Fruit fly (Drosophila melanogaster) whole organism, embryonic: ENCODE data around the gene dock.

Experiments
- ATbp ChIP-seq: fragments of 200-800 bp; sonication (Bioruptor generic); optimal IDR thresholded peaks from 2 replicates; lab custom pipeline; 2017; ENCODE audit warnings: missing biosample characterization, mild to moderate bottlenecking, missing genetic modification characterization, missing genetic modification reagents
- Bteb2 ChIP-seq: fragments of 200-800 bp; sonication (Bioruptor generic); optimal IDR thresholded peaks from 2 replicates; lab custom pipeline; 2016; ENCODE audit warnings: missing biosample characterization, missing genetic modification characterization
- C15 ChIP-seq: fragments of 200-800 bp; sonication (Bioruptor generic); IDR thresholded peaks from 3 replicates; pipeline ENCODE4 v1.3.6; 2022; ENCODE audit warnings: missing biosample characterization, missing genetic modification characterization
- CG11247 ChIP-seq: fragments of 200-800 bp; sonication (Bioruptor generic); IDR thresholded peaks from 2 replicates; pipeline ENCODE4 v1.3.6; 2022; ENCODE audit warnings: missing biosample characterization, missing genetic modification characterization
- CG11398 ChIP-seq: fragments of 200-800 bp; sonication (Bioruptor generic); optimal IDR thresholded peaks from 2 replicates; lab custom pipeline; 2016; ENCODE audit warnings: missing biosample characterization, missing genetic modification characterization
- CG14965 ChIP-seq: fragments of 200-800 bp; sonication (Bioruptor generic); optimal IDR thresholded peaks from 2 replicates; lab custom pipeline; 2016; ENCODE audit warnings: missing biosample characterization, missing genetic modification characterization, borderline replicate concordance
- CG17612 ChIP-seq: fragments of 200-800 bp; sonication (Bioruptor generic); IDR thresholded peaks from 2 replicates; pipeline ENCODE4 v1.3.6; 2022; ENCODE audit warnings: missing biosample characterization, missing genetic modification characterization
- CG17829 ChIP-seq: fragments of 200-800 bp; optimal IDR thresholded peaks from 2 replicates; lab custom pipeline; 2019; ENCODE audit warnings: missing biosample characterization, mild to moderate bottlenecking, missing genetic modification characterization, moderate library complexity
- CG2678 ChIP-seq: fragments of 200-800 bp; sonication (Bioruptor generic); optimal IDR thresholded peaks from 3 replicates; lab custom pipeline; 2019; ENCODE audit warnings: missing biosample characterization, mild to moderate bottlenecking, missing genetic modification characterization, moderate library complexity
- CG30431 ChIP-seq: fragments of 200-800 bp; sonication (Bioruptor generic); optimal IDR thresholded peaks from 2 replicates; lab custom pipeline; 2017; ENCODE audit warnings: missing biosample characterization, missing genetic modification characterization
- CG32532 ChIP-seq: fragments of 200-800 bp; sonication (Bioruptor generic); IDR thresholded peaks from 2 replicates; pipeline ENCODE4 v1.3.6; 2022; ENCODE audit warnings: missing biosample characterization, missing genetic modification characterization
- CG3407 ChIP-seq: fragments of 200-800 bp; sonication (Bioruptor generic); optimal IDR thresholded peaks from 2 replicates; lab custom pipeline; 2018; ENCODE audit warnings: missing biosample characterization, mild to moderate bottlenecking, missing genetic modification characterization
- CG5180 ChIP-seq: fragments of 200-800 bp; sonication (Bioruptor generic); optimal IDR thresholded peaks from 3 replicates; lab custom pipeline; 2017; ENCODE audit warnings: missing biosample characterization, missing genetic modification characterization, mild to moderate bottlenecking, moderate library complexity, missing genetic modification reagents
- CG6854 ChIP-seq: fragments of 200-800 bp; sonication (Bioruptor generic); optimal IDR thresholded peaks from 3 replicates; lab custom pipeline; 2017; ENCODE audit warnings: missing biosample characterization, mild to moderate bottlenecking, missing genetic modification characterization
- CG7556 ChIP-seq: fragments of 200-800 bp; sonication (Bioruptor generic); optimal IDR thresholded peaks from 2 replicates; lab custom pipeline; 2017; ENCODE audit warnings: missing biosample characterization, mild to moderate bottlenecking, missing genetic modification characterization
- CG8290 ChIP-seq, 3 experiments: fragments of 200-800 bp; sonication (Bioruptor generic); optimal IDR thresholded peaks; 2 replicates each; lab custom pipeline; 2016 to 2019; ENCODE audit warnings: missing biosample characterization in 3 of 3, missing genetic modification characterization in 3 of 3, mild to moderate bottlenecking in 2 of 3, moderate library complexity in 1 of 3
- CG9932 ChIP-seq: fragments of 200-800 bp; sonication (Bioruptor generic); IDR thresholded peaks from 2 replicates; pipeline ENCODE4 v1.3.6; 2022; ENCODE audit warnings: missing biosample characterization, missing genetic modification characterization
- Chrac-16 ChIP-seq: fragments of 200-800 bp; sonication (Bioruptor generic); optimal IDR thresholded peaks from 3 replicates; lab custom pipeline; 2016; ENCODE audit warnings: missing biosample characterization, missing genetic modification characterization
- D19B ChIP-seq: fragments of 200-800 bp; sonication (Bioruptor generic); optimal IDR thresholded peaks from 2 replicates; lab custom pipeline; 2017; ENCODE audit warnings: missing biosample characterization, mild to moderate bottlenecking, missing genetic modification characterization
- Dad ChIP-seq: fragments of 200-800 bp; sonication (Bioruptor generic); optimal IDR thresholded peaks from 3 replicates; lab custom pipeline; 2016; ENCODE audit warnings: missing biosample characterization, missing genetic modification characterization
- Fer1 ChIP-seq: fragments of 200-800 bp; sonication (Bioruptor generic); optimal IDR thresholded peaks from 2 replicates; lab custom pipeline; 2017; ENCODE audit warnings: missing biosample characterization, mild to moderate bottlenecking, missing genetic modification characterization
- Hand ChIP-seq: fragments of 200-800 bp; sonication (Bioruptor generic); optimal IDR thresholded peaks from 2 replicates; lab custom pipeline; 2017; ENCODE audit warnings: mild to moderate bottlenecking, missing biosample characterization, missing genetic modification reagents, missing genetic modification characterization
- HmgD ChIP-seq: fragments of 200-800 bp; sonication (Bioruptor generic); optimal IDR thresholded peaks from 3 replicates; lab custom pipeline; 2016; ENCODE audit warnings: missing biosample characterization, missing genetic modification characterization
- HmgZ ChIP-seq: fragments of 200-800 bp; sonication (Bioruptor generic); optimal IDR thresholded peaks from 2 replicates; lab custom pipeline; 2018; ENCODE audit warnings: missing biosample characterization, mild to moderate bottlenecking, missing genetic modification characterization
- Hr3 ChIP-seq: fragments of 200-800 bp; sonication (Bioruptor generic); optimal IDR thresholded peaks from 3 replicates; lab custom pipeline; 2016; ENCODE audit warnings: missing biosample characterization, missing genetic modification characterization
- Lim3 ChIP-seq: fragments of 200-800 bp; sonication (Bioruptor generic); IDR thresholded peaks from 2 replicates; pipeline ENCODE4 v1.3.6; 2022; ENCODE audit warnings: missing biosample characterization, missing genetic modification characterization
- Max ChIP-seq: fragments of 200-800 bp; sonication (Bioruptor generic); optimal IDR thresholded peaks from 2 replicates; lab custom pipeline; 2016; ENCODE audit warnings: missing biosample characterization, mild to moderate bottlenecking, missing genetic modification characterization
- Optix ChIP-seq: fragments of 200-800 bp; sonication (Bioruptor generic); IDR thresholded peaks from 3 replicates; pipeline ENCODE4 v1.3.6; 2022; ENCODE audit warnings: missing biosample characterization, missing genetic modification characterization
- Ptx1 ChIP-seq: fragments of 200-800 bp; sonication (Bioruptor generic); IDR thresholded peaks from 2 replicates; pipeline ENCODE4 v1.3.6; 2022; ENCODE audit warnings: missing biosample characterization, missing genetic modification characterization
- Spps ChIP-seq: fragments of 200-800 bp; sonication (Bioruptor generic); optimal IDR thresholded peaks from 2 replicates; lab custom pipeline; 2018; ENCODE audit warnings: missing biosample characterization, mild to moderate bottlenecking, missing genetic modification characterization
- bcd ChIP-seq: fragments of 200-800 bp; sonication (Bioruptor generic); optimal IDR thresholded peaks from 2 replicates; lab custom pipeline; 2017; ENCODE audit warnings: missing biosample characterization, mild to moderate bottlenecking, missing genetic modification characterization
- cato ChIP-seq: fragments of 200-800 bp; sonication (Bioruptor generic); optimal IDR thresholded peaks from 2 replicates; lab custom pipeline; 2016; ENCODE audit warnings: missing biosample characterization, missing genetic modification characterization, borderline replicate concordance
- chn ChIP-seq: fragments of 200-800 bp; sonication (Bioruptor generic); optimal IDR thresholded peaks from 2 replicates; lab custom pipeline; 2016; ENCODE audit warnings: missing biosample characterization, missing genetic modification characterization
- crc ChIP-seq: fragments of 200-800 bp; sonication (Bioruptor generic); optimal IDR thresholded peaks from 2 replicates; lab custom pipeline; 2016; ENCODE audit warnings: missing biosample characterization, missing genetic modification characterization
- ems ChIP-seq: fragments of 200-800 bp; sonication (Bioruptor generic); optimal IDR thresholded peaks from 3 replicates; lab custom pipeline; 2016; ENCODE audit warnings: missing biosample characterization, missing genetic modification characterization
- fu2 ChIP-seq: fragments of 200-800 bp; sonication (Bioruptor generic); optimal IDR thresholded peaks from 2 replicates; lab custom pipeline; 2016; ENCODE audit warnings: missing biosample characterization, missing genetic modification characterization
- kah ChIP-seq: fragments of 200-800 bp; sonication (Bioruptor generic); optimal IDR thresholded peaks from 2 replicates; lab custom pipeline; 2018; ENCODE audit warnings: missing biosample characterization, mild to moderate bottlenecking, missing genetic modification characterization
- mam ChIP-seq: fragments of 200-800 bp; sonication (Bioruptor generic); optimal IDR thresholded peaks from 3 replicates; lab custom pipeline; 2016; ENCODE audit warnings: missing biosample characterization, missing genetic modification characterization
- mirr ChIP-seq: fragments of 200-800 bp; sonication (Bioruptor generic); optimal IDR thresholded peaks from 3 replicates; lab custom pipeline; 2018; ENCODE audit warnings: missing biosample characterization, mild to moderate bottlenecking, missing genetic modification characterization
- pzg ChIP-seq: fragments of 200-800 bp; sonication (Bioruptor generic); optimal IDR thresholded peaks from 3 replicates; lab custom pipeline; 2018; ENCODE audit warnings: missing biosample characterization, mild to moderate bottlenecking, missing genetic modification characterization, moderate library complexity
- ro ChIP-seq: fragments of 200-800 bp; sonication (Bioruptor generic); IDR thresholded peaks from 2 replicates; pipeline ENCODE4 v1.3.6; 2022; ENCODE audit warnings: missing biosample characterization, missing genetic modification characterization
- sens ChIP-seq: fragments of 200-800 bp; sonication (Bioruptor generic); peaks from one replicate; lab custom pipeline; 2016; ENCODE audit warnings: missing biosample characterization, missing genetic modification characterization
- sens-2 ChIP-seq: fragments of 200-800 bp; sonication (Bioruptor generic); IDR thresholded peaks from 2 replicates; pipeline ENCODE4 v1.3.6; 2022; ENCODE audit warnings: missing biosample characterization, missing genetic modification characterization
- seq ChIP-seq: fragments of 200-800 bp; sonication (Bioruptor generic); IDR thresholded peaks from 2 replicates; pipeline ENCODE4 v1.3.6; 2022; ENCODE audit warnings: missing biosample characterization, missing genetic modification characterization
- sisA ChIP-seq: fragments of 200-800 bp; sonication (Bioruptor generic); IDR thresholded peaks from 2 replicates; pipeline ENCODE4 v1.3.6; 2022; ENCODE audit warnings: missing biosample characterization, missing genetic modification characterization
- so ChIP-seq: fragments of 200-800 bp; sonication (Bioruptor generic); IDR thresholded peaks from 3 replicates; pipeline ENCODE4 v1.3.6; 2022; ENCODE audit warnings: missing biosample characterization, missing genetic modification characterization
- ssp ChIP-seq: fragments of 200-800 bp; sonication (Bioruptor generic); IDR thresholded peaks from 2 replicates; pipeline ENCODE4 v1.3.6; 2022; ENCODE audit warnings: missing biosample characterization, missing genetic modification characterization
- toy ChIP-seq: fragments of 200-800 bp; sonication (Bioruptor generic); IDR thresholded peaks from 2 replicates; pipeline ENCODE4 v1.3.6; 2022; ENCODE audit warnings: missing biosample characterization, missing genetic modification characterization
- ttk ChIP-seq: fragments of 200-800 bp; sonication (Bioruptor generic); IDR thresholded peaks from 2 replicates; pipeline ENCODE4 v2.1.2; 2022; ENCODE audit warnings: missing biosample characterization, missing genetic modification characterization
- unpg ChIP-seq: fragments of 200-800 bp; sonication (Bioruptor generic); optimal IDR thresholded peaks from 3 replicates; lab custom pipeline; 2018; ENCODE audit warnings: missing biosample characterization, mild to moderate bottlenecking, missing genetic modification characterization, moderate library complexity
- wor ChIP-seq: fragments of 200-800 bp; sonication (Bioruptor generic); IDR thresholded peaks from 2 replicates; pipeline ENCODE4 v1.3.6; 2022; ENCODE audit warnings: missing biosample characterization, missing genetic modification characterization

The dock gene

dm6 chr2L:825768-826263 is at the start of gene dock, which contains the start of gene CG3862 (continued):
- peak; percentile 13; the same call in 1 of the 3 replicates for TF ChIP-seq so
- TF ChIP-seq Spps, result peak; percentile 15
- peak; percentile 56 for TF ChIP-seq mam (GFP tag; lab: Kevin White, UChicago)
- TF ChIP-seq CG9932 (GFP tag; lab: Robert Waterston, UW), result peak; percentile 86
- peak; percentile 64 for TF ChIP-seq Max (GFP tag; lab: Kevin White, UChicago)
- TF ChIP-seq sens-2, result no peak
- peak; percentile 50 for TF ChIP-seq CG17829 (tag; lab: Kevin White, UChicago)
- no peak for TF ChIP-seq wor (GFP tag; lab: Robert Waterston, UW)
- peak; percentile 58 for TF ChIP-seq CG32532
- TF ChIP-seq toy, result no peak
- TF ChIP-seq seq (GFP tag; lab: Robert Waterston, UW), result no peak
- no peak for TF ChIP-seq CG17612 (GFP tag; lab: Robert Waterston, UW)
- peak; percentile 91 for TF ChIP-seq sens (GFP tag; lab: Kevin White, UChicago)
- peak; percentile 11 for TF ChIP-seq Hr3 (GFP tag; lab: Kevin White, UChicago)
- TF ChIP-seq CG11247 (GFP tag; lab: Robert Waterston, UW), result peak; percentile 56; the same call in 1 of the 2 replicates
- no peak for TF ChIP-seq CG5180 (GFP tag; lab: Kevin White, UChicago)
- no peak for TF ChIP-seq Lim3 (GFP tag; lab: Robert Waterston, UW)
- TF ChIP-seq ATbp, result no peak
- peak; percentile 98 for TF ChIP-seq pzg (GFP tag; lab: Kevin White, UChicago)
- TF ChIP-seq Chrac-16 (GFP tag; lab: Kevin White, UChicago), result peak; percentile 11
- peak; percentile 30; the same call in 1 of the 2 replicates for TF ChIP-seq Ptx1 (GFP tag; lab: Robert Waterston, UW)
- peak; percentile 33 for TF ChIP-seq unpg (GFP tag; lab: Kevin White, UChicago)
- peak; percentile 49 for TF ChIP-seq bcd (GFP tag; lab: Kevin White, UChicago)
- no peak for TF ChIP-seq Optix (GFP tag; lab: Robert Waterston, UW)
- TF ChIP-seq cato (GFP tag; lab: Kevin White, UChicago), result no peak
- TF ChIP-seq ems, result peak; percentile 62
- TF ChIP-seq C15, result no peak
- TF ChIP-seq ssp, result no peak
- no peak for TF ChIP-seq sisA (GFP tag; lab: Robert Waterston, UW)
- TF ChIP-seq Fer1 (GFP tag; lab: Kevin White, UChicago), result peak; percentile 67
- TF ChIP-seq CG30431 (GFP tag; lab: Kevin White, UChicago), result no peak
- peak; percentile 3 for TF ChIP-seq Bteb2 (GFP tag; lab: Kevin White, UChicago)
- no peak for TF ChIP-seq CG6854
- TF ChIP-seq ttk (GFP tag; lab: Robert Waterston, UW), result no peak
- TF ChIP-seq CG3407 (GFP tag; lab: Kevin White, UChicago), result no peak
- TF ChIP-seq HmgD (GFP tag; lab: Kevin White, UChicago), result peak; percentile 83
- TF ChIP-seq CG2678 (tag; lab: Kevin White, UChicago), result peak; percentile 53
- no peak for TF ChIP-seq CG14965 (GFP tag; lab: Kevin White, UChicago)
- TF ChIP-seq CG7556 (GFP tag; lab: Kevin White, UChicago), result peak; percentile 47
- TF ChIP-seq kah, result peak; percentile 20
- no peak for TF ChIP-seq crc (GFP tag; lab: Kevin White, UChicago)
- no peak for TF ChIP-seq ro (GFP tag; lab: Robert Waterston, UW)
- peak; percentile 38 for TF ChIP-seq Dad
- no peak for TF ChIP-seq Hand
- peak; percentile 43 for TF ChIP-seq mirr (GFP tag; lab: Kevin White, UChicago)
- peak; percentile 51 for TF ChIP-seq CG11398 (GFP tag; lab: Kevin White, UChicago)
- TF ChIP-seq fu2 (GFP tag; lab: Kevin White, UChicago), result peak; percentile 28
- TF ChIP-seq chn (GFP tag; lab: Kevin White, UChicago), result peak; percentile 62
- TF ChIP-seq D19B (GFP tag; lab: Kevin White, UChicago), result no peak
- peak; percentile 92 for TF ChIP-seq HmgZ (tag; lab: Kevin White, UChicago)
- peak; percentile 69 for TF ChIP-seq CG8290 (GFP tag; optimal IDR thresholded peaks at IDR 0.05; lab: Kevin White, UChicago)
- TF ChIP-seq CG8290 (tag; optimal IDR thresholded peaks at IDR 0.05; lab: Kevin White, UChicago), result peak in 1 of 2 experiments; percentile 84
